Worm (Caenorhabditis elegans) whole organism, L2 larva: ENCODE data around the gene str-185.
A peak's percentile ranks its signal among the peaks of the same experiment; 100 is the strongest.

Source experiments
- C34F6.9 ChIP-seq: fragments of 150-350 bp; optimal IDR thresholded peaks from 2 replicates; lab custom pipeline; 2014; ENCODE audit warnings: missing biosample characterization, missing genetic modification characterization
- F13H6.1 ChIP-seq: sonication (generic microtip); optimal IDR thresholded peaks from 2 replicates; lab custom pipeline; 2016; ENCODE audit warnings: missing genetic modification characterization, missing compliant biosample characterization
- R02D3.7 ChIP-seq: fragments of 150-350 bp; optimal IDR thresholded peaks from 2 replicates; lab custom pipeline; 2014; ENCODE audit warnings: missing biosample characterization, missing genetic modification characterization
- Y55F3AM.14 ChIP-seq: fragments of 200-800 bp; sonication (Bioruptor generic); optimal IDR thresholded peaks from 2 replicates; lab custom pipeline; 2018; ENCODE audit warnings: mild to moderate bottlenecking, missing genetic modification characterization, missing compliant biosample characterization
- alr-1 ChIP-seq: fragments of 150-350 bp; optimal IDR thresholded peaks from 2 replicates; lab custom pipeline; 2014; ENCODE audit warnings: missing biosample characterization, missing genetic modification characterization
- ama-1 ChIP-seq: fragments of 150-350 bp; optimal IDR thresholded peaks from 2 replicates; lab custom pipeline; 2018; ENCODE audit warnings: inconsistent platforms
- blmp-1 ChIP-seq: sonication (generic microtip); optimal IDR thresholded peaks from 2 replicates; lab custom pipeline; 2017; ENCODE audit warnings: missing genetic modification characterization, mild to moderate bottlenecking, missing compliant biosample characterization, antibody characterized with exemption, moderate library complexity; ENCODE audit not compliant: insufficient read depth
- ceh-16 ChIP-seq: fragments of 150-350 bp; optimal IDR thresholded peaks from 2 replicates; lab custom pipeline; 2014; ENCODE audit warnings: missing biosample characterization, missing genetic modification characterization
- ceh-82 ChIP-seq: fragments of 150-350 bp; optimal IDR thresholded peaks from 2 replicates; lab custom pipeline; 2014; ENCODE audit warnings: missing biosample characterization, missing genetic modification characterization
- crh-2 ChIP-seq: sonication (generic microtip); optimal IDR thresholded peaks from 2 replicates; lab custom pipeline; 2017; ENCODE audit warnings: missing biosample characterization, missing genetic modification characterization
- egl-27 ChIP-seq: sonication (generic microtip); optimal IDR thresholded peaks from 3 replicates; lab custom pipeline; 2017; ENCODE audit warnings: missing biosample characterization, missing genetic modification reagents, missing genetic modification characterization
- elt-1 ChIP-seq: fragments of 150-350 bp; optimal IDR thresholded peaks from 2 replicates; lab custom pipeline; 2014; ENCODE audit warnings: missing biosample characterization, missing genetic modification characterization
- elt-3 ChIP-seq: sonication (generic microtip); optimal IDR thresholded peaks from 2 replicates; lab custom pipeline; 2017; ENCODE audit warnings: missing biosample characterization, missing genetic modification characterization
- gmeb-1 ChIP-seq: fragments of 150-350 bp; optimal IDR thresholded peaks from 2 replicates; lab custom pipeline; 2014; ENCODE audit warnings: missing biosample characterization, missing genetic modification characterization
- lin-13 ChIP-seq: fragments of 150-350 bp; optimal IDR thresholded peaks from 2 replicates; lab custom pipeline; 2014; ENCODE audit warnings: missing biosample characterization, missing genetic modification reagents, missing genetic modification characterization
- lin-39 ChIP-seq: fragments of 150-350 bp; optimal IDR thresholded peaks from 2 replicates; lab custom pipeline; 2014; ENCODE audit warnings: missing biosample characterization, missing genetic modification reagents, missing genetic modification characterization
- lsy-2 ChIP-seq, 2 experiments: fragments of 150-350 bp in 1 of 2; sonication (generic microtip) in 1 of 2; optimal IDR thresholded peaks; 2 replicates each; lab custom pipeline; 2014 to 2017; ENCODE audit warnings: missing biosample characterization in 2 of 2, missing genetic modification characterization in 2 of 2
- mab-5 ChIP-seq: fragments of 150-350 bp; optimal IDR thresholded peaks from 2 replicates; lab custom pipeline; 2014; ENCODE audit warnings: missing biosample characterization, missing genetic modification characterization
- mbf-1 ChIP-seq: sonication (generic microtip); optimal IDR thresholded peaks from 2 replicates; lab custom pipeline; 2017; ENCODE audit warnings: missing biosample characterization, missing genetic modification characterization
- nhr-10 ChIP-seq: sonication (generic microtip); optimal IDR thresholded peaks from 2 replicates; lab custom pipeline; 2017; ENCODE audit warnings: missing biosample characterization, missing genetic modification characterization
- nhr-129 ChIP-seq: fragments of 150-350 bp; optimal IDR thresholded peaks from 2 replicates; lab custom pipeline; 2014; ENCODE audit warnings: missing biosample characterization, missing genetic modification characterization
- nhr-21 ChIP-seq: fragments of 150-350 bp; optimal IDR thresholded peaks from 2 replicates; lab custom pipeline; 2014; ENCODE audit warnings: missing biosample characterization, missing genetic modification characterization
- nhr-23 ChIP-seq: fragments of 150-350 bp; optimal IDR thresholded peaks from 2 replicates; lab custom pipeline; 2014; ENCODE audit warnings: missing biosample characterization, missing genetic modification reagents, missing genetic modification characterization
- nhr-237 ChIP-seq: fragments of 150-350 bp; optimal IDR thresholded peaks from 2 replicates; lab custom pipeline; 2014; ENCODE audit warnings: missing biosample characterization, missing genetic modification characterization
- nhr-25 ChIP-seq: fragments of 150-350 bp; sonication (generic microtip); optimal IDR thresholded peaks from 3 replicates; lab custom pipeline; 2014; ENCODE audit warnings: missing biosample characterization, missing genetic modification characterization
- nhr-77 ChIP-seq: fragments of 150-350 bp; optimal IDR thresholded peaks from 2 replicates; lab custom pipeline; 2014; ENCODE audit warnings: missing biosample characterization, missing genetic modification characterization
- sem-4 ChIP-seq: fragments of 150-350 bp; optimal IDR thresholded peaks from 2 replicates; lab custom pipeline; 2014; ENCODE audit warnings: missing biosample characterization, missing genetic modification reagents, missing genetic modification characterization
- skn-1 ChIP-seq: sonication (generic microtip); optimal IDR thresholded peaks from 2 replicates; lab custom pipeline; 2017; ENCODE audit warnings: missing biosample characterization, missing genetic modification characterization
- sma-3 ChIP-seq: sonication (generic microtip); optimal IDR thresholded peaks from 2 replicates; lab custom pipeline; 2016; ENCODE audit warnings: missing genetic modification reagents, missing genetic modification characterization, missing compliant biosample characterization
- sma-9 ChIP-seq, 2 experiments: fragments of 150-350 bp in 1 of 2; sonication (generic microtip) in 1 of 2; optimal IDR thresholded peaks; 2 replicates each; lab custom pipeline; 2014 to 2016; ENCODE audit warnings: missing genetic modification characterization in 2 of 2, mild to moderate bottlenecking in 1 of 2, missing biosample characterization in 1 of 2, missing compliant biosample characterization in 1 of 2, missing genetic modification reagents in 1 of 2, moderate library complexity in 1 of 2
- unc-39 ChIP-seq: fragments of 150-350 bp; optimal IDR thresholded peaks from 2 replicates; lab custom pipeline; 2014; ENCODE audit warnings: missing biosample characterization, missing genetic modification characterization
- unc-55 ChIP-seq: fragments of 150-350 bp; sonication (generic microtip); optimal IDR thresholded peaks from 3 replicates; lab custom pipeline; 2014; ENCODE audit warnings: missing biosample characterization, missing genetic modification reagents, missing genetic modification characterization
- unc-62 ChIP-seq: fragments of 150-350 bp; optimal IDR thresholded peaks from 2 replicates; lab custom pipeline; 2014; ENCODE audit warnings: missing biosample characterization, missing genetic modification reagents, missing genetic modification characterization
- zag-1 ChIP-seq: fragments of 150-350 bp; optimal IDR thresholded peaks from 2 replicates; lab custom pipeline; 2014; ENCODE audit warnings: missing biosample characterization, missing genetic modification characterization
- ztf-4 ChIP-seq: fragments of 150-350 bp; optimal IDR thresholded peaks from 2 replicates; lab custom pipeline; 2014; ENCODE audit warnings: missing biosample characterization, missing genetic modification characterization

str-185 gene

DNA sequence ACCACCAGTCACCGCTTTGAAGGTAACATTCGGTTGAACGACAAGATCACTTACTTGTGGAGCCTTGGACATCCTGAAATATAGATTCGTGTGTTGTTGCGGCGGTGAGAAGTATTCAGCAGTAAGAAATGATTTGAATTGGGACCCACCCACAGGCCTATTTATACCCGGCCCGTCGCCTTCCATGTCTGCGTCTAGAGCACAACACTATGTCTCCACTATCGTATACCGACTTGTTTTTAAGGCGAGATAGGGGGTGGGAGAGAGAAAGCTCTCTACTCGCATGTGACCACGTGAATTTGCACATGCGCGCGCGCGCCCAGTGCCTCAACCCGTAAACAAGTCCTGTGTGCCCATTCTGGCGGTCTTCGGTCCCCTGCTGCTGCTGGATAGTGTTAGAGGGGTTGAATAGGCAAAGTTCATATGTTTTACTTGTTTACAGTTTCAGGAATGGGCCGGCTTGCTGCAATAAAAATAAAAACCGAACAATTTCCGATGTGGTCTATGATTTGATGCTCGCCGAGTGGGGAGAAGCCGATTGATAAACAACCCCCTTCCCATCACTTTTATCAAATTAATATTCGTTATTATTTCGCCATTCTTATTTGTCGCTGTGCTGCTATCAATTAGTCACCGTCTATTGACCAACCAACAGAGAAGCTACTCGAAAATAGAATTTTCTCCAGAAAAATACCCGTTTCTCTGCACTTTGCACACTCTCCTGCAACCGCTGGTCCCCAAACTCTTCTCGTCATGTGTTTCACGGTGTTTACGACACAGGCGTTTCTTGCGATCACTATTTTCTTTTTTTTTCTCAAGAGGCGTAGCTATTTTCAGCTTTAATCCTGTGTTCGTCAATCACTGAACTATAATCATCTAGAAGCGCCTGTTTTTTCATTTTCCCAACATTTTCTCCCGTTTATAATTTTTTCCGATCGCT lies 40.2 kb upstream of the str-185 start (continued):
- TF ChIP-seq unc-39 (tag; lab: Kevin White, UChicago), result no peak
- peak; percentile 29 for TF ChIP-seq sem-4 (tag; lab: Kevin White, UChicago)
- TF ChIP-seq nhr-77 (tag; lab: Kevin White, UChicago), result no peak
- TF ChIP-seq blmp-1 (tag; lab: Kevin White, UChicago), result no peak
- TF ChIP-seq sma-9 (GFP tag; optimal IDR thresholded peaks at IDR 0.05; lab: Kevin White, UChicago), result peak; percentile 71
- TF ChIP-seq sma-9 (tag; optimal IDR thresholded peaks at IDR 0.05; lab: Kevin White, UChicago), result no peak
- no peak for TF ChIP-seq ceh-16 (tag; lab: Kevin White, UChicago)
- TF ChIP-seq skn-1 (tag; lab: Kevin White, UChicago), result peak; percentile 26
- peak; percentile 52 for TF ChIP-seq ama-1 (lab: Kevin White, UChicago)
- peak; percentile 57 for TF ChIP-seq Y55F3AM.14 (GFP tag; lab: Kevin White, UChicago)
- TF ChIP-seq nhr-21, result peak; percentile 18
- no peak for TF ChIP-seq nhr-237 (tag; lab: Kevin White, UChicago)
- TF ChIP-seq gmeb-1 (tag; lab: Kevin White, UChicago), result peak; percentile 23
- TF ChIP-seq ceh-82 (tag; lab: Kevin White, UChicago), result no peak
- peak; percentile 72 for TF ChIP-seq C34F6.9 (tag; lab: Kevin White, UChicago)
- TF ChIP-seq elt-1 (tag; lab: Kevin White, UChicago), result no peak

DNA sequence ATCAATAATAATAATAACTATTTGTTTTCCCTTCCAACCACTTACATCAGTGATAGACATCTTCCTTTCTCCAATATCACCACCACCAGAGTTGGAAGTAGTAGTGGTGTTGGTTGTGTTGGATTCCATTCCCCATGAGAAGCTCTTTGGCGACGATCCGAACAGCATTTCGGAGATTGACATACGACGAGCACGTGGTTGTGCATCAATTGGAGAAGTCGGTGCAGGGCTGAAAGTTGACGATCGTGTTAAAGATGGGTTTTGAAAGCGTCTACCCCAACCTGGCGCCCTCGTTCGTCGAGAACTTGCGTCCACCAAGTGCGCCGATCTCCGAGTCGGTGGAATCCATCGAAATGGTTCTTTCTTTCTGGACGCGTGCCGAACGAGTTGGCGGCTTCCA lies 39.3 kb upstream of the str-185 start:
- TF ChIP-seq mbf-1 (tag; lab: Kevin White, UChicago) (no peak), nhr-10 (tag; lab: Kevin White, UChicago) (no peak), unc-62 (GFP tag; lab: Kevin White, UChicago) (no peak), Y55F3AM.14 (GFP tag; lab: Kevin White, UChicago) (peak; percentile 11), F13H6.1 (tag; lab: Kevin White, UChicago) (no peak), mab-5 (no peak), lin-39 (tag; lab: Kevin White, UChicago) (no peak), egl-27 (no peak), elt-3 (no peak), ama-1 (lab: Kevin White, UChicago) (peak; percentile 59), nhr-25 (no peak)

DNA sequence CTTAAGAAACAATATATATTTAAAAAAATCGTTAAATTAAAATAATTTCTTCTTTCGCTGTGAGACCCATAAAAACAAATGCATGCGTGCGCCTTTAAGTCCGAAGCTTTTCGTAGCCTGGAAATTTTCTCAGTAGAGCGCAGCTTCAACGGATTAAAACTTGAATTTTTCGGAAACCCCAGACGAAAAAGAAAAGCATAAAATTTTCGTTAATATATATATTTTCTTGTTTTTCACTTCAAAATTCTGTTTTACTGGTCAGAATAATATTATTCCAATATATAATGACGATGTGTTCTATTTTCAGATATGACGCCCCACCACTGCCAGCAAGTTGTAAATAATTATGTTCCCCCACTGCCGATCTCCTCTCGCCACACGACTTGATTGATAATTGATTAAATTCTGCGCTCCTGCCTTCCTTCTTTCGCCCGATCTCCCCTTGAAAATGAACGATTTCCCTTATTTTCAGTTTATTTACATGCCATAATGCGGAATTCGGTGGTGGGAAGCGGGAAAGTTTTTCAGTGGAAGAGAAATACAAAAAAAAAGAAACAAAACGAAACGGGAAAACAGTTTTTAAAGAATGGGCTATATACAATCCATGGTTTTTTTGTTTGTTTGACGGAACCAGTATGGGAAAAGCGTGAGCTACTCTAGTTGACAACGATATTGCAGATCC lies 38.4 kb upstream of the str-185 start:
- TF ChIP-seq lsy-2 (tag; optimal IDR thresholded peaks at IDR 0.05; lab: Kevin White, UChicago), result peak in 1 of 2 experiments; percentile 37
- TF ChIP-seq ztf-4 (tag; lab: Kevin White, UChicago), result peak; percentile 2
- TF ChIP-seq nhr-21, result peak; percentile 48
- TF ChIP-seq lin-39 (tag; lab: Kevin White, UChicago), result no peak
- TF ChIP-seq R02D3.7 (tag; lab: Kevin White, UChicago), result no peak
- TF ChIP-seq nhr-129 (tag; lab: Kevin White, UChicago), result peak; percentile 65
- TF ChIP-seq unc-55, result no peak
- TF ChIP-seq zag-1 (tag; lab: Kevin White, UChicago), result no peak
- peak; percentile 27 for TF ChIP-seq C34F6.9 (tag; lab: Kevin White, UChicago)
- TF ChIP-seq ceh-82 (tag; lab: Kevin White, UChicago), result no peak
- peak; percentile 36 for TF ChIP-seq sem-4 (tag; lab: Kevin White, UChicago)
- no peak for TF ChIP-seq sma-9 (GFP tag; optimal IDR thresholded peaks at IDR 0.05; lab: Kevin White, UChicago)
- TF ChIP-seq sma-9 (tag; optimal IDR thresholded peaks at IDR 0.05; lab: Kevin White, UChicago), result no peak
- no peak for TF ChIP-seq elt-3
- TF ChIP-seq sma-3, result no peak
- peak; percentile 54 for TF ChIP-seq Y55F3AM.14 (GFP tag; lab: Kevin White, UChicago)
- TF ChIP-seq alr-1 (tag; lab: Kevin White, UChicago), result no peak
- peak; percentile 47 for TF ChIP-seq lin-13 (GFP tag; lab: Kevin White, UChicago)
- no peak for TF ChIP-seq nhr-10 (tag; lab: Kevin White, UChicago)
- TF ChIP-seq nhr-25, result no peak
- peak; percentile 97 for TF ChIP-seq ama-1 (lab: Kevin White, UChicago)
- no peak for TF ChIP-seq gmeb-1 (tag; lab: Kevin White, UChicago)
- no peak for TF ChIP-seq nhr-23 (tag; lab: Kevin White, UChicago)
- no peak for TF ChIP-seq blmp-1 (tag; lab: Kevin White, UChicago)
- TF ChIP-seq crh-2 (tag; lab: Kevin White, UChicago), result peak; percentile 16
- TF ChIP-seq, all 48 proteins: peak for 10
